Worm (Caenorhabditis elegans) whole organism, L4/young adult: ENCODE results near the gene srr-8.

ENCODE experiments used
- W03F9.2 ChIP-seq: fragments of 150-350 bp; optimal IDR thresholded peaks from 2 replicates; lab custom pipeline; 2014; ENCODE audit warnings: missing biosample characterization, missing genetic modification characterization
- him-1 ChIP-seq: sonication (generic microtip); optimal IDR thresholded peaks from 2 replicates; lab custom pipeline; 2016; ENCODE audit warnings: missing genotype, missing genetic modification reagents, missing genetic modification characterization, missing compliant biosample characterization

- TF ChIP-seq W03F9.2 (no peak), him-1 (tag; lab: Kevin White, UChicago) (no peak)
These were observed 35.7 kb upstream of the srr-8 start for ce11 chrV:4965790-4966189.
